Fruit fly (Drosophila melanogaster) whole organism: ENCODE results near the gene CG32017.

Experiments
- CG8478 ChIP-seq: fragments of >200 bp; optimal IDR thresholded peaks from 2 replicates; lab custom pipeline; 2018; ENCODE audit warnings: inconsistent platforms
- Dll ChIP-seq: fragments of >200 bp; optimal IDR thresholded peaks from 2 replicates; lab custom pipeline; 2017
- EcR ChIP-seq, 2 experiments: fragments of >200 bp; optimal IDR thresholded peaks; 2 replicates each; lab custom pipeline; 2017; ENCODE audit warnings: missing biosample characterization in 2 of 2, missing genetic modification characterization in 2 of 2, missing genetic modification reagents in 2 of 2
- pan ChIP-seq: fragments of >200 bp; optimal IDR thresholded peaks from 2 replicates; lab custom pipeline; 2017
- psq ChIP-seq: fragments of >200 bp; optimal IDR thresholded peaks from 2 replicates; lab custom pipeline; 2017

DNA sequence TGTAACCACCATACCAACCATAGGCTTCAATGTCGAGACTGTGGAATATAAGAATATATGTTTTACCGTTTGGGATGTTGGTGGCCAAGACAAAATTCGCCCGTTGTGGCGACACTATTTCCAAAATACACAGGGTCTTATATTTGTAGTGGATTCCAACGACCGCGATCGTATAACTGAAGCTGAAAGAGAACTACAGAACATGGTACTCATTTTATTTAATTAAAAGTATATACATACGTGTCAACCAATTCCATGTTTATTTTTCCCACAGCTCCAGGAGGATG, 37.5 kb downstream of the CG32017 start:
- no peak for TF ChIP-seq EcR (GFP tag; optimal IDR thresholded peaks at IDR 0.05; lab: Kevin White, UChicago)
- TF ChIP-seq CG8478 (lab: Kevin White, UChicago): no peak
- no peak for TF ChIP-seq Dll
- TF ChIP-seq psq: no peak
- TF ChIP-seq pan (lab: Kevin White, UChicago): no peak
